Worm (Caenorhabditis elegans) whole organism, L2 larva: ENCODE results near the gene F46G10.4.

ENCODE experiments used
- C34F6.9 ChIP-seq: fragments of 150-350 bp; optimal IDR thresholded peaks from 2 replicates; lab custom pipeline; 2014; ENCODE audit warnings: missing biosample characterization, missing genetic modification characterization
- F13H6.1 ChIP-seq: sonication (generic microtip); optimal IDR thresholded peaks from 2 replicates; lab custom pipeline; 2016; ENCODE audit warnings: missing genetic modification characterization, missing compliant biosample characterization
- R02D3.7 ChIP-seq: fragments of 150-350 bp; optimal IDR thresholded peaks from 2 replicates; lab custom pipeline; 2014; ENCODE audit warnings: missing biosample characterization, missing genetic modification characterization
- Y55F3AM.14 ChIP-seq: fragments of 200-800 bp; sonication (Bioruptor generic); optimal IDR thresholded peaks from 2 replicates; lab custom pipeline; 2018; ENCODE audit warnings: mild to moderate bottlenecking, missing genetic modification characterization, missing compliant biosample characterization
- ZK546.5 ChIP-seq: sonication (generic microtip); optimal IDR thresholded peaks from 2 replicates; lab custom pipeline; 2017; ENCODE audit warnings: missing biosample characterization, missing genetic modification characterization
- alr-1 ChIP-seq: fragments of 150-350 bp; optimal IDR thresholded peaks from 2 replicates; lab custom pipeline; 2014; ENCODE audit warnings: missing biosample characterization, missing genetic modification characterization
- aly-2 ChIP-seq: fragments of 150-350 bp; optimal IDR thresholded peaks from 2 replicates; lab custom pipeline; 2014; ENCODE audit warnings: missing biosample characterization, missing genetic modification characterization
- blmp-1 ChIP-seq: sonication (generic microtip); optimal IDR thresholded peaks from 2 replicates; lab custom pipeline; 2017; ENCODE audit warnings: missing genetic modification characterization, mild to moderate bottlenecking, missing compliant biosample characterization, antibody characterized with exemption, moderate library complexity; ENCODE audit not compliant: insufficient read depth
- ceh-16 ChIP-seq: fragments of 150-350 bp; optimal IDR thresholded peaks from 2 replicates; lab custom pipeline; 2014; ENCODE audit warnings: missing biosample characterization, missing genetic modification characterization
- ceh-82 ChIP-seq: fragments of 150-350 bp; optimal IDR thresholded peaks from 2 replicates; lab custom pipeline; 2014; ENCODE audit warnings: missing biosample characterization, missing genetic modification characterization
- crh-2 ChIP-seq: sonication (generic microtip); optimal IDR thresholded peaks from 2 replicates; lab custom pipeline; 2017; ENCODE audit warnings: missing biosample characterization, missing genetic modification characterization
- dmd-4 ChIP-seq: sonication (generic microtip); optimal IDR thresholded peaks from 2 replicates; lab custom pipeline; 2017; ENCODE audit warnings: missing biosample characterization, missing genetic modification characterization
- egl-27 ChIP-seq: sonication (generic microtip); optimal IDR thresholded peaks from 3 replicates; lab custom pipeline; 2017; ENCODE audit warnings: missing biosample characterization, missing genetic modification reagents, missing genetic modification characterization
- fos-1 ChIP-seq: fragments of 150-350 bp; optimal IDR thresholded peaks from 2 replicates; lab custom pipeline; 2014; ENCODE audit warnings: missing biosample characterization, missing genetic modification characterization
- gmeb-1 ChIP-seq: fragments of 150-350 bp; optimal IDR thresholded peaks from 2 replicates; lab custom pipeline; 2014; ENCODE audit warnings: missing biosample characterization, missing genetic modification characterization
- lin-11 ChIP-seq: fragments of 150-350 bp; sonication (generic microtip); optimal IDR thresholded peaks from 2 replicates; lab custom pipeline; 2014; ENCODE audit warnings: missing biosample characterization, missing genetic modification characterization, inconsistent platforms, mixed read lengths
- lin-13 ChIP-seq: fragments of 150-350 bp; optimal IDR thresholded peaks from 2 replicates; lab custom pipeline; 2014; ENCODE audit warnings: missing biosample characterization, missing genetic modification reagents, missing genetic modification characterization
- lin-39 ChIP-seq: fragments of 150-350 bp; optimal IDR thresholded peaks from 2 replicates; lab custom pipeline; 2014; ENCODE audit warnings: missing biosample characterization, missing genetic modification reagents, missing genetic modification characterization
- lsy-2 ChIP-seq, 2 experiments: fragments of 150-350 bp in 1 of 2; sonication (generic microtip) in 1 of 2; optimal IDR thresholded peaks; 2 replicates each; lab custom pipeline; 2014 to 2017; ENCODE audit warnings: missing biosample characterization in 2 of 2, missing genetic modification characterization in 2 of 2
- mbf-1 ChIP-seq: sonication (generic microtip); optimal IDR thresholded peaks from 2 replicates; lab custom pipeline; 2017; ENCODE audit warnings: missing biosample characterization, missing genetic modification characterization
- mdl-1 ChIP-seq, 2 experiments: fragments of 150-350 bp in 1 of 2; sonication (generic microtip) in 1 of 2; optimal IDR thresholded peaks; 2 replicates each; lab custom pipeline; 2017; ENCODE audit warnings: missing biosample characterization in 2 of 2, missing genetic modification characterization in 2 of 2
- nhr-10 ChIP-seq: sonication (generic microtip); optimal IDR thresholded peaks from 2 replicates; lab custom pipeline; 2017; ENCODE audit warnings: missing biosample characterization, missing genetic modification characterization
- nhr-11 ChIP-seq: fragments of 150-350 bp; optimal IDR thresholded peaks from 2 replicates; lab custom pipeline; 2014; ENCODE audit warnings: missing biosample characterization, missing genetic modification characterization
- nhr-12 ChIP-seq: fragments of 150-350 bp; optimal IDR thresholded peaks from 2 replicates; lab custom pipeline; 2014; ENCODE audit warnings: missing biosample characterization, missing genetic modification characterization
- nhr-129 ChIP-seq: fragments of 150-350 bp; optimal IDR thresholded peaks from 2 replicates; lab custom pipeline; 2014; ENCODE audit warnings: missing biosample characterization, missing genetic modification characterization
- nhr-21 ChIP-seq: fragments of 150-350 bp; optimal IDR thresholded peaks from 2 replicates; lab custom pipeline; 2014; ENCODE audit warnings: missing biosample characterization, missing genetic modification characterization
- nhr-23 ChIP-seq: fragments of 150-350 bp; optimal IDR thresholded peaks from 2 replicates; lab custom pipeline; 2014; ENCODE audit warnings: missing biosample characterization, missing genetic modification reagents, missing genetic modification characterization
- nhr-25 ChIP-seq: fragments of 150-350 bp; sonication (generic microtip); optimal IDR thresholded peaks from 3 replicates; lab custom pipeline; 2014; ENCODE audit warnings: missing biosample characterization, missing genetic modification characterization
- peb-1 ChIP-seq: fragments of 150-350 bp; optimal IDR thresholded peaks from 2 replicates; lab custom pipeline; 2014; ENCODE audit warnings: missing biosample characterization, missing genetic modification characterization
- sem-4 ChIP-seq: fragments of 150-350 bp; optimal IDR thresholded peaks from 2 replicates; lab custom pipeline; 2014; ENCODE audit warnings: missing biosample characterization, missing genetic modification reagents, missing genetic modification characterization
- skn-1 ChIP-seq: sonication (generic microtip); optimal IDR thresholded peaks from 2 replicates; lab custom pipeline; 2017; ENCODE audit warnings: missing biosample characterization, missing genetic modification characterization
- sma-3 ChIP-seq: sonication (generic microtip); optimal IDR thresholded peaks from 2 replicates; lab custom pipeline; 2016; ENCODE audit warnings: missing genetic modification reagents, missing genetic modification characterization, missing compliant biosample characterization
- sma-9 ChIP-seq, 2 experiments: fragments of 150-350 bp in 1 of 2; sonication (generic microtip) in 1 of 2; optimal IDR thresholded peaks; 2 replicates each; lab custom pipeline; 2014 to 2016; ENCODE audit warnings: missing genetic modification characterization in 2 of 2, mild to moderate bottlenecking in 1 of 2, missing biosample characterization in 1 of 2, missing compliant biosample characterization in 1 of 2, missing genetic modification reagents in 1 of 2, moderate library complexity in 1 of 2
- unc-39 ChIP-seq: fragments of 150-350 bp; optimal IDR thresholded peaks from 2 replicates; lab custom pipeline; 2014; ENCODE audit warnings: missing biosample characterization, missing genetic modification characterization
- unc-55 ChIP-seq: fragments of 150-350 bp; sonication (generic microtip); optimal IDR thresholded peaks from 3 replicates; lab custom pipeline; 2014; ENCODE audit warnings: missing biosample characterization, missing genetic modification reagents, missing genetic modification characterization
- zag-1 ChIP-seq: fragments of 150-350 bp; optimal IDR thresholded peaks from 2 replicates; lab custom pipeline; 2014; ENCODE audit warnings: missing biosample characterization, missing genetic modification characterization
- ztf-11 ChIP-seq: sonication (generic microtip); optimal IDR thresholded peaks from 2 replicates; lab custom pipeline; 2017; ENCODE audit warnings: missing biosample characterization, missing genetic modification characterization

The F46G10.4 gene

DNA sequence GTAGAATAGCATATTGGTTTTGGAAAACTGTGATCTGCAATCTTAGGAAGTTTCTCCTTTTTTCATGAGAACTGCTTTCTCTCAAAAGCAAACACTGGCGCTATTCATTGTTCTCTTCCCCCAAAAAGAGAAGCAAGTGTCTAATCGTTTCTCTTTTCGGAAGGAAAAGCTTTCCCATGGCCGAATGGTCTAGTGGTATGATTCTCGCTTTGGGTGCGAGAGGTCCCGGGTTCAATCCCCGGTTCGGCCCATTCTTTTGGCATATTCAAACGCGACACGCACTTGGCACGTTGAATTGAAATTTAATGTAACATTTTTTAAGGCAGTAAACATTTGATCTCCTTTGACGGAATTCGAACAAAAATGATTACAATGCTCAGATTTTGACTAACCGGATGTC, 26.0 kb upstream of the F46G10.4 start:
- TF ChIP-seq unc-55 (GFP tag; lab: Kevin White, UChicago) (peak; percentile 14), aly-2 (tag; lab: Kevin White, UChicago) (no peak)

DNA sequence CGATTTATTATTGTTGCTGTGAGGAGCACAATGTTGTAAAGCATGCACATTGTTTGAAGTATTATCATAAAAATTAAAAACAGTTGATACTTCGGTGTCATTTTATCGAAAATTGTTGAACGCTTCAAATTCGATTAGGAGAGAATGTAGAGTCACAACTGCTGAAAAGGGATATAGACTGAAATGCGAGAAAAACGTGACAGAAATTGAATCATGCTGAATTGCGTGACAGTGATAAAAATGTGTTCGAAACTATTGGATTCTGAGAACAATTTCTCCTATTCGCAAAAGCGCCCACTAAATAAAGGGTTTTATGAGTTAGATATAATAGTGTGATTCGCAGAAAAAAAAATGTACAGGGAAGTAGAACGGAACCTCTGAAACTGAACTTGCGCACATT, 25.1 kb upstream of the F46G10.4 start, which contains the start of gene srxa-8:
Gene srxa-8 (minus strand): TSS at position 101 of the 400 bp plus-strand sequence.
- TF ChIP-seq ZK546.5 (tag; lab: Kevin White, UChicago), result no peak
- no peak for TF ChIP-seq unc-39 (tag; lab: Kevin White, UChicago)
- TF ChIP-seq R02D3.7 (tag; lab: Kevin White, UChicago), result no peak
- TF ChIP-seq peb-1 (tag; lab: Kevin White, UChicago), result no peak
- TF ChIP-seq nhr-23 (tag; lab: Kevin White, UChicago), result no peak
- no peak for TF ChIP-seq alr-1
- no peak for TF ChIP-seq dmd-4 (tag; lab: Kevin White, UChicago)
- TF ChIP-seq lin-13, result no peak
- no peak for TF ChIP-seq Y55F3AM.14
- TF ChIP-seq crh-2 (tag; lab: Kevin White, UChicago), result no peak
- no peak for TF ChIP-seq sem-4 (tag; lab: Kevin White, UChicago)
- TF ChIP-seq lsy-2 (tag; optimal IDR thresholded peaks at IDR 0.05; lab: Kevin White, UChicago), result no peak
- TF ChIP-seq lin-11 (tag; lab: Kevin White, UChicago), result no peak
- no peak for TF ChIP-seq ztf-11
- TF ChIP-seq skn-1 (tag; lab: Kevin White, UChicago), result no peak
- TF ChIP-seq aly-2 (tag; lab: Kevin White, UChicago), result no peak
- no peak for TF ChIP-seq F13H6.1 (tag; lab: Kevin White, UChicago)
- no peak for TF ChIP-seq lin-39 (tag; lab: Kevin White, UChicago)
- no peak for TF ChIP-seq mdl-1 (tag; optimal IDR thresholded peaks at IDR 0.05; lab: Kevin White, UChicago)
- TF ChIP-seq fos-1 (tag; lab: Kevin White, UChicago), result no peak

DNA sequence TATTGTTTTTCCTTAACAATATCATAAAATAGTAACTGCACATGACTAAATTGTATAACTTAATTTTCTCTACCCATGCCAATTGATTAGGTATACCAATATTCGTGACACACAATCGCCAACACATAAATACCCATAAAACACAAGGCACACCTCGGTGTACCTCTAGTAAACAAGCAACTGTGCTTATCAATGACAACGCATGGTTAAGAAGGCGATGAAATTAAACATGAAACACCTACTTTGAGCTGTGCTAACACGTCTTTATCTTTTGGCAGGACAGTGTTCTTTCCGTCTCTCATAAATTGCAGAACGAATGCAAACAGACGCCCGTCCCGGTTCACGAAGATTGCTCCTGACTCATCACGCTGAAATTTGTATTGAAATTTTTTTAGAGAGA, 23.1 kb upstream of the F46G10.4 start:
- TF ChIP-seq sma-3 (GFP tag; lab: Kevin White, UChicago) (peak; percentile 11), unc-39 (tag; lab: Kevin White, UChicago) (no peak), crh-2 (tag; lab: Kevin White, UChicago) (peak; percentile 83), lsy-2 (tag; optimal IDR thresholded peaks at IDR 0.05; lab: Kevin White, UChicago) (peak in 1 of 2 experiments; percentile 1), egl-27 (tag; lab: Kevin White, UChicago) (no peak), F13H6.1 (tag; lab: Kevin White, UChicago) (peak; percentile 21), skn-1 (tag; lab: Kevin White, UChicago) (no peak), ceh-82 (no peak), C34F6.9 (tag; lab: Kevin White, UChicago) (no peak), fos-1 (tag; lab: Kevin White, UChicago) (peak; percentile 96), mbf-1 (tag; lab: Kevin White, UChicago) (no peak), nhr-129 (tag; lab: Kevin White, UChicago) (peak; percentile 14), sma-9 (GFP tag; optimal IDR thresholded peaks at IDR 0.05; lab: Kevin White, UChicago) (peak; percentile 73), sma-9 (tag; optimal IDR thresholded peaks at IDR 0.05; lab: Kevin White, UChicago) (no peak), gmeb-1 (tag; lab: Kevin White, UChicago) (peak; percentile 53)

DNA sequence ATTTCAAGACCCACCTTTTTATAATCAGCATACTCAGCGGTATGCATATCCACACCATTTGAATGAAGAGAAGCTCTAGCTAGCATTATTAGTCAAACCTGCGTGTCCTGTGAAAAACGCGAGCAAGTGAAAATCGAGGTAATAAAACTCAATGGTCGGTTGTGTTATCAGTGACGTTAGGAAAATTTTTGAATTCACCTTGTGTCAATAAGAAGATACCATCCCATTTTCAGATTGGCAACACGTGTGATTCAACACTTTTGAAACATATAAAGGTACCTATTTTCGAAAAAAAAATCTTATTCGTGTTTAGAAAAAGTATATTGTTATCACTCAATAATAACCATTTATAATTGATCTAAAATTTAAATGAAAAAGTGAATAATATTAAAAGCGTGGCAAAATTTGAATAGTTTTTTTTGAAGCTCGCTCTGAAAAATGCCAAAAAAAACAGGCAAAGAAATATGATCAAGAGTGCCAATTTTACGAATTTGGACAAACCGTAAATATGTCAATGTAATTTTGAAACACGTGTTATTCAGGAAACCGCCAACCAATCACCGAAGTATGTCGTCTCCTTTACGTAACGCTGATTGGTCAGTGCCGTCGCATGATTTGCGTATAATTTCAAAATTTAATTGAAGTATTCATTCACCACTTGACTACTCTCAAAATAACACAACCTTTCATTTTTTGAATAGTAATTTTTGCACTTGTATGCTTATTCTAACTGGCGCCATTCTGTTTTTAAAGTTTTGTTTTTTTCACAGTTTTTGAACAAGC, 22.0 kb upstream of the F46G10.4 start, which contains the start of gene F46G10.1:
Gene F46G10.1 (minus strand): TSS at position 115 of the 783 bp plus-strand sequence.
- no peak for TF ChIP-seq gmeb-1 (tag; lab: Kevin White, UChicago)
- TF ChIP-seq unc-39 (tag; lab: Kevin White, UChicago), result no peak
- no peak for TF ChIP-seq dmd-4 (tag; lab: Kevin White, UChicago)
- no peak for TF ChIP-seq zag-1 (tag; lab: Kevin White, UChicago)
- no peak for TF ChIP-seq aly-2 (tag; lab: Kevin White, UChicago)
- no peak for TF ChIP-seq C34F6.9 (tag; lab: Kevin White, UChicago)
- TF ChIP-seq lin-39 (tag; lab: Kevin White, UChicago), result no peak
- peak; percentile 49 for TF ChIP-seq sma-9 (GFP tag; optimal IDR thresholded peaks at IDR 0.05; lab: Kevin White, UChicago)
- TF ChIP-seq sma-9 (tag; optimal IDR thresholded peaks at IDR 0.05; lab: Kevin White, UChicago), result no peak
- no peak for TF ChIP-seq nhr-12 (tag; lab: Kevin White, UChicago)
- TF ChIP-seq nhr-23 (tag; lab: Kevin White, UChicago), result no peak
- no peak for TF ChIP-seq sma-3 (GFP tag; lab: Kevin White, UChicago)
- TF ChIP-seq unc-55 (GFP tag; lab: Kevin White, UChicago), result no peak
- TF ChIP-seq nhr-25 (tag; lab: Kevin White, UChicago), result no peak
- TF ChIP-seq nhr-10, result no peak
- no peak for TF ChIP-seq nhr-21 (tag; lab: Kevin White, UChicago)
- TF ChIP-seq nhr-11 (tag; lab: Kevin White, UChicago), result no peak
- peak; percentile 45 for TF ChIP-seq crh-2 (tag; lab: Kevin White, UChicago)
- TF ChIP-seq blmp-1, result no peak
- TF ChIP-seq skn-1 (tag; lab: Kevin White, UChicago), result no peak
- no peak for TF ChIP-seq ceh-16
- peak; percentile 86 for TF ChIP-seq fos-1 (tag; lab: Kevin White, UChicago)
